Fruit fly (Drosophila melanogaster): ENCODE results near the gene CG14315.
A peak's percentile ranks its signal among the peaks of the same experiment; 100 is the strongest.

Gene CG14315

dm6 chr3R:18164052-18164722, 5.7 kb downstream of the CG14315 start, which contains the start of the genes CG7218 and Cbp20 (continued):
- TF ChIP-seq CG8281 (tag; optimal IDR thresholded peaks at IDR 0.05) (no peak), stc (GFP tag; IDR thresholded peaks at IDR 0.05) (no peak), Dek (tag; optimal IDR thresholded peaks at IDR 0.05) (peak; percentile 62), sisA (GFP tag; IDR thresholded peaks at IDR 0.05) (peak; percentile 68), CG30020 (tag; optimal IDR thresholded peaks at IDR 0.05) (peak; percentile 67), CG13894 (tag; optimal IDR thresholded peaks at IDR 0.05) (peak; percentile 69), Mrtf (GFP tag; IDR thresholded peaks at IDR 0.05) (peak; percentile 63; the same call in 1 of the 3 replicates), chif (GFP tag; optimal IDR thresholded peaks at IDR 0.05) (peak; percentile 39 to 50), trh (GFP tag; optimal IDR thresholded peaks at IDR 0.05) (no peak), CG10366 (GFP tag; IDR thresholded peaks at IDR 0.05) (peak; percentile 52; the same call in 1 of the 2 replicates), CG17328 (GFP tag; IDR thresholded peaks at IDR 0.05) (peak; percentile 65), Deaf1 (tag; optimal IDR thresholded peaks at IDR 0.05) (peak; percentile 47), Dip2 (GFP tag; IDR thresholded peaks at IDR 0.05) (no peak), CG17186 (GFP tag; optimal IDR thresholded peaks at IDR 0.05) (peak; percentile 22), CG7357 (GFP tag; IDR thresholded peaks at IDR 0.05) (0 out of 3 replicates have a peak, but pooled peaks have one; percentile 28), CG14860 (GFP tag; IDR thresholded peaks at IDR 0.05; ENCODE audit: partially characterized antibody) (peak; percentile 68; the same call in 1 of the 3 replicates), CG7556 (GFP tag; optimal IDR thresholded peaks at IDR 0.05) (peak; percentile 56), wek (GFP tag; optimal IDR thresholded peaks at IDR 0.05) (no peak), CG7987 (GFP tag; optimal IDR thresholded peaks at IDR 0.05) (peak; percentile 54), fd64A (GFP tag; optimal IDR thresholded peaks at IDR 0.05) (no peak), CG12155 (GFP tag; optimal IDR thresholded peaks at IDR 0.05) (peak; percentile 81), CG13296 (GFP tag; optimal IDR thresholded peaks at IDR 0.05) (peak; percentile 61), hbn (GFP tag; IDR thresholded peaks at IDR 0.05; ENCODE audit: partially characterized antibody) (peak; percentile 76), CoRest (tag; optimal IDR thresholded peaks at IDR 0.05) (peak; percentile 84), stwl (tag; optimal IDR thresholded peaks at IDR 0.05) (peak; percentile 60), lmd (GFP tag; IDR thresholded peaks at IDR 0.05) (peak; percentile 76), gem (tag; optimal IDR thresholded peaks at IDR 0.05) (peak; percentile 78), otp (GFP tag; IDR thresholded peaks at IDR 0.05) (peak; percentile 12; the same call in 1 of the 3 replicates), CG3847 (GFP tag; IDR thresholded peaks at IDR 0.05) (peak; percentile 82), fd96Cb (tag; optimal IDR thresholded peaks at IDR 0.05) (peak; percentile 19), zfh1 (GFP tag; IDR thresholded peaks at IDR 0.05) (peak; percentile 74), CG6791 (GFP tag; IDR thresholded peaks at IDR 0.05; ENCODE audit: partially characterized antibody) (peak; percentile 68), Taf1 (GFP tag; IDR thresholded peaks at IDR 0.05) (peak; percentile 61; the same call in 1 of the 2 replicates), NfI (GFP tag; optimal IDR thresholded peaks at IDR 0.05) (peak; percentile 74), CG8944 (GFP tag; optimal IDR thresholded peaks at IDR 0.05) (peak; percentile 50), CG18262 (tag; optimal IDR thresholded peaks at IDR 0.05) (peak; percentile 60), CG7786 (GFP tag; optimal IDR thresholded peaks at IDR 0.05) (peak; percentile 48), CG16815 (GFP tag; optimal IDR thresholded peaks at IDR 0.05) (peak; percentile 10), CG8388 (GFP tag; optimal IDR thresholded peaks at IDR 0.05) (peak; percentile 43), crol (GFP tag; IDR thresholded peaks at IDR 0.05) (no peak), CG9876 (GFP tag; optimal IDR thresholded peaks at IDR 0.05) (no peak), ssp (GFP tag; IDR thresholded peaks at IDR 0.05) (peak; percentile 34; the same call in 1 of the 2 replicates), wdn (GFP tag; IDR thresholded peaks at IDR 0.05) (peak; percentile 64; the same call in 1 of the 2 replicates), CG8765 (GFP tag; IDR thresholded peaks at IDR 0.05) (peak; percentile 60), ase (GFP tag; IDR thresholded peaks at IDR 0.05) (peak; percentile 68; the same call in 1 of the 3 replicates), gcm (GFP tag; optimal IDR thresholded peaks at IDR 0.05) (no peak), Eip74EF (GFP tag; optimal IDR thresholded peaks at IDR 0.05) (no peak), yki (optimal IDR thresholded peaks at IDR 0.05) (no peak), CG10565 (GFP tag; optimal IDR thresholded peaks at IDR 0.05) (no peak)

Measured in whole organism, embryonic.